Worm (Caenorhabditis elegans): ENCODE results near the gene rbmx-2.

ce11 chrII:6148369-6148768 lies 48.4 kb downstream of the rbmx-2 start:
- TF ChIP-seq nhr-25 (tag; optimal IDR thresholded peaks at IDR 0.05) (no peak), fos-1 (tag; optimal IDR thresholded peaks at IDR 0.05) (no peak), elt-1 (tag; optimal IDR thresholded peaks at IDR 0.05) (no peak), aly-2 (tag; optimal IDR thresholded peaks at IDR 0.05) (no peak), nhr-6 (tag; optimal IDR thresholded peaks at IDR 0.05) (no peak), lsy-2 (tag; optimal IDR thresholded peaks at IDR 0.05) (peak in 1 of 2 experiments; percentile 21), mdl-1 (tag; optimal IDR thresholded peaks at IDR 0.05) (no peak), zag-1 (tag; optimal IDR thresholded peaks at IDR 0.05) (peak; percentile 14), blmp-1 (tag; optimal IDR thresholded peaks at IDR 0.05; ENCODE audit: insufficient read depth) (no peak), snpc-4 (tag; optimal IDR thresholded peaks at IDR 0.05) (no peak)

Measured in whole organism, L2 larva.